Fruit fly (Drosophila melanogaster) whole organism, embryonic: ENCODE measurements around the gene CG5225.
A peak's percentile ranks its signal among the peaks of the same experiment; 100 is the strongest.

Source experiments
- Atf-2 ChIP-seq: fragments of 200-800 bp; sonication (Bioruptor generic); optimal IDR thresholded peaks from 2 replicates; lab custom pipeline; 2016; ENCODE audit warnings: missing biosample characterization, missing genetic modification characterization
- Awh ChIP-seq: fragments of 200-800 bp; sonication (Bioruptor generic); IDR thresholded peaks from 2 replicates; pipeline ENCODE4, ENCODE4 v1.3.6; 2022; ENCODE audit warnings: missing biosample characterization, missing genetic modification characterization
- BEAF-32 ChIP-seq: fragments of 200-800 bp; sonication (Bioruptor generic); optimal IDR thresholded peaks from 3 replicates; lab custom pipeline; 2017; ENCODE audit warnings: missing biosample characterization, missing genetic modification characterization, mild to moderate bottlenecking, moderate library complexity, missing genetic modification reagents
- BtbVII ChIP-seq: fragments of 200-800 bp; sonication (Bioruptor generic); optimal IDR thresholded peaks from 3 replicates; lab custom pipeline; 2017; ENCODE audit warnings: missing biosample characterization, mild to moderate bottlenecking, missing genetic modification characterization
- CG10267 ChIP-seq: fragments of 200-800 bp; sonication (Bioruptor generic); optimal IDR thresholded peaks from 2 replicates; lab custom pipeline; 2018; ENCODE audit warnings: missing biosample characterization, mild to moderate bottlenecking, missing genetic modification characterization, moderate library complexity
- CG10274 ChIP-seq: fragments of 200-800 bp; sonication (Bioruptor generic); optimal IDR thresholded peaks from 3 replicates; lab custom pipeline; 2017; ENCODE audit warnings: missing biosample characterization, mild to moderate bottlenecking, missing genetic modification characterization
- CG10979 ChIP-seq: fragments of 200-800 bp; sonication (Bioruptor generic); optimal IDR thresholded peaks from 2 replicates; lab custom pipeline; 2018; ENCODE audit warnings: missing biosample characterization, mild to moderate bottlenecking, missing genetic modification characterization, moderate library complexity
- CG11504 ChIP-seq: fragments of 200-800 bp; sonication (Bioruptor generic); optimal IDR thresholded peaks from 3 replicates; lab custom pipeline; 2019; ENCODE audit warnings: missing biosample characterization, mild to moderate bottlenecking, missing genetic modification characterization, moderate library complexity
- CG12744 ChIP-seq: fragments of 200-800 bp; sonication (Bioruptor generic); optimal IDR thresholded peaks from 2 replicates; lab custom pipeline; 2016; ENCODE audit warnings: missing biosample characterization, missing genetic modification characterization
- CG14014 ChIP-seq: fragments of 200-800 bp; sonication (Bioruptor generic); IDR thresholded peaks from 2 replicates; pipeline ENCODE4 v1.3.6; 2022; ENCODE audit warnings: missing biosample characterization, missing genetic modification characterization
- CG14965 ChIP-seq: fragments of 200-800 bp; sonication (Bioruptor generic); optimal IDR thresholded peaks from 2 replicates; lab custom pipeline; 2016; ENCODE audit warnings: missing biosample characterization, missing genetic modification characterization, borderline replicate concordance
- CG15011 ChIP-seq: fragments of 200-800 bp; sonication (Bioruptor generic); optimal IDR thresholded peaks from 3 replicates; lab custom pipeline; 2018; ENCODE audit warnings: missing biosample characterization, mild to moderate bottlenecking, missing genetic modification characterization
- CG15696 ChIP-seq: fragments of 200-800 bp; sonication (Bioruptor generic); optimal IDR thresholded peaks from 2 replicates; lab custom pipeline; 2019; ENCODE audit warnings: missing biosample characterization, mild to moderate bottlenecking, missing genetic modification characterization, moderate library complexity
- CG17912 ChIP-seq: fragments of 200-800 bp; sonication (Bioruptor generic); optimal IDR thresholded peaks from 2 replicates; lab custom pipeline; 2018; ENCODE audit warnings: missing biosample characterization, mild to moderate bottlenecking, missing genetic modification characterization
- CG2116 ChIP-seq: fragments of 200-800 bp; sonication (Bioruptor generic); optimal IDR thresholded peaks from 3 replicates; lab custom pipeline; 2018; ENCODE audit warnings: missing biosample characterization, mild to moderate bottlenecking, missing genetic modification characterization
- CG2875 ChIP-seq: fragments of 200-800 bp; sonication (Bioruptor generic); optimal IDR thresholded peaks from 2 replicates; lab custom pipeline; 2017; ENCODE audit warnings: missing biosample characterization, mild to moderate bottlenecking, missing genetic modification characterization, missing genetic modification reagents
- CG3163 ChIP-seq: fragments of 200-800 bp; sonication (Bioruptor generic); optimal IDR thresholded peaks from 3 replicates; lab custom pipeline; 2016; ENCODE audit warnings: missing biosample characterization, missing genetic modification characterization
- CG32772 ChIP-seq: fragments of 200-800 bp; sonication (Bioruptor generic); IDR thresholded peaks from 2 replicates; pipeline ENCODE4 v1.3.6; 2022; ENCODE audit warnings: missing biosample characterization, missing genetic modification characterization
- CG6175 ChIP-seq: fragments of 200-800 bp; sonication (Bioruptor generic); IDR thresholded peaks from 3 replicates; pipeline ENCODE4 v1.3.6; 2022; ENCODE audit warnings: missing biosample characterization, missing genetic modification characterization
- CG8281 ChIP-seq: fragments of 200-800 bp; sonication (Bioruptor generic); optimal IDR thresholded peaks from 2 replicates; lab custom pipeline; 2018; ENCODE audit warnings: missing biosample characterization, mild to moderate bottlenecking, missing genetic modification characterization, moderate library complexity
- CG8765 ChIP-seq: fragments of 200-800 bp; sonication (Bioruptor generic); IDR thresholded peaks from 2 replicates; pipeline ENCODE4 v1.3.6; 2022; ENCODE audit warnings: missing biosample characterization, missing genetic modification characterization
- CG9215 ChIP-seq: fragments of 200-800 bp; sonication (Bioruptor generic); IDR thresholded peaks from 2 replicates; pipeline ENCODE4 v1.3.6; 2022; ENCODE audit warnings: missing biosample characterization, missing genetic modification characterization
- CG9876 ChIP-seq: fragments of 200-800 bp; sonication (Bioruptor generic); optimal IDR thresholded peaks from 2 replicates; lab custom pipeline; 2016; ENCODE audit warnings: missing biosample characterization, missing genetic modification characterization
- CG9932 ChIP-seq: fragments of 200-800 bp; sonication (Bioruptor generic); IDR thresholded peaks from 2 replicates; pipeline ENCODE4 v1.3.6; 2022; ENCODE audit warnings: missing biosample characterization, missing genetic modification characterization
- Dp ChIP-seq: fragments of 200-800 bp; sonication (Bioruptor generic); optimal IDR thresholded peaks from 2 replicates; lab custom pipeline; 2018; ENCODE audit warnings: missing biosample characterization, mild to moderate bottlenecking, missing genetic modification characterization, moderate library complexity
- Gug ChIP-seq: fragments of 200-800 bp; sonication (Bioruptor generic); IDR thresholded peaks from 4 replicates; pipeline ENCODE4 v1.3.6; 2022; ENCODE audit warnings: missing biosample characterization, missing genetic modification characterization
- Hr51 ChIP-seq, 2 experiments: fragments of 200-800 bp; sonication (Bioruptor generic); optimal IDR thresholded peaks; 2 replicates in 1 of 2; 3 replicates in 1 of 2; lab custom pipeline; 2016 to 2018; ENCODE audit warnings: missing biosample characterization in 2 of 2, missing genetic modification characterization in 2 of 2, mild to moderate bottlenecking in 1 of 2, moderate library complexity in 1 of 2
- MTF-1 ChIP-seq: fragments of 200-800 bp; sonication (Bioruptor generic); optimal IDR thresholded peaks from 2 replicates; lab custom pipeline; 2018; ENCODE audit warnings: missing biosample characterization, mild to moderate bottlenecking, missing genetic modification characterization, borderline replicate concordance
- Max ChIP-seq: fragments of 200-800 bp; sonication (Bioruptor generic); optimal IDR thresholded peaks from 2 replicates; lab custom pipeline; 2016; ENCODE audit warnings: missing biosample characterization, mild to moderate bottlenecking, missing genetic modification characterization
- Poxn ChIP-seq: fragments of 200-800 bp; sonication (Bioruptor generic); IDR thresholded peaks from 2 replicates; pipeline ENCODE4 v1.3.6; 2022; ENCODE audit warnings: missing biosample characterization, missing genetic modification characterization
- Stat92E ChIP-seq, 3 experiments: fragments of >200 bp in 2 of 3; fragments of 200-800 bp in 1 of 3; sonication (Bioruptor generic) in 1 of 3; optimal IDR thresholded peaks; 2 replicates each; lab custom pipeline; 2017 to 2019; ENCODE audit warnings: missing biosample characterization in 3 of 3, missing genetic modification characterization in 3 of 3, mild to moderate bottlenecking in 1 of 3, moderate library complexity in 1 of 3
- ase ChIP-seq: fragments of 200-800 bp; sonication (Bioruptor generic); IDR thresholded peaks from 3 replicates; pipeline ENCODE4 v1.3.6; 2022; ENCODE audit warnings: missing biosample characterization, missing genetic modification characterization
- ash1 ChIP-seq: fragments of 200-800 bp; sonication (Bioruptor generic); optimal IDR thresholded peaks from 2 replicates; lab custom pipeline; 2018; ENCODE audit warnings: missing biosample characterization, mild to moderate bottlenecking, missing genetic modification characterization
- cwo ChIP-seq: fragments of 200-800 bp; sonication (Bioruptor generic); optimal IDR thresholded peaks from 3 replicates; lab custom pipeline; 2017; ENCODE audit warnings: missing biosample characterization, missing genetic modification characterization, mild to moderate bottlenecking, moderate library complexity, missing genetic modification reagents
- danr ChIP-seq: fragments of 200-800 bp; sonication (Bioruptor generic); IDR thresholded peaks from 2 replicates; pipeline ENCODE4 v1.3.6; 2022; ENCODE audit warnings: missing biosample characterization, missing genetic modification characterization
- dimm ChIP-seq: fragments of 200-800 bp; sonication (Bioruptor generic); IDR thresholded peaks from 2 replicates; pipeline ENCODE4 v1.3.6; 2022; ENCODE audit warnings: missing biosample characterization, missing genetic modification characterization
- eyg ChIP-seq: fragments of 200-800 bp; sonication (Bioruptor generic); optimal IDR thresholded peaks from 3 replicates; lab custom pipeline; 2016; ENCODE audit warnings: missing biosample characterization, missing genetic modification characterization
- inv ChIP-seq: fragments of 200-800 bp; sonication (Bioruptor generic); IDR thresholded peaks from 2 replicates; pipeline ENCODE4 v1.3.6; 2022; ENCODE audit warnings: missing biosample characterization, missing genetic modification characterization; ENCODE audit not compliant: partially characterized antibody
- kni ChIP-seq: fragments of 200-800 bp; sonication (Bioruptor generic); optimal IDR thresholded peaks from 3 replicates; lab custom pipeline; 2017; ENCODE audit warnings: mild to moderate bottlenecking, missing biosample characterization, missing genetic modification reagents, missing genetic modification characterization
- maf-S ChIP-seq: fragments of 200-800 bp; sonication (Bioruptor generic); optimal IDR thresholded peaks from 2 replicates; lab custom pipeline; 2016; ENCODE audit warnings: missing biosample characterization, missing genetic modification characterization
- nmo ChIP-seq: fragments of 200-800 bp; sonication (Bioruptor generic); optimal IDR thresholded peaks from 2 replicates; lab custom pipeline; 2018; ENCODE audit warnings: missing biosample characterization, mild to moderate bottlenecking, missing genetic modification characterization, moderate library complexity
- otp ChIP-seq: fragments of 200-800 bp; sonication (Bioruptor generic); IDR thresholded peaks from 3 replicates; pipeline ENCODE4, ENCODE4 v1.3.6; 2022; ENCODE audit warnings: missing biosample characterization, missing genetic modification characterization
- pan ChIP-seq, 4 experiments: fragments of >200 bp in 3 of 4; fragments of 200-800 bp in 1 of 4; sonication (Bioruptor generic) in 1 of 4; optimal IDR thresholded peaks in 3 of 4; IDR thresholded peaks in 1 of 4; 2 replicates each; pipeline versions ENCODE4 v1.3.6 to Lab custom; 2017 to 2022; ENCODE audit warnings: missing biosample characterization in 2 of 4, missing genetic modification characterization in 2 of 4, mixed read lengths in 1 of 4
- pnt ChIP-seq: fragments of 200-800 bp; sonication (Bioruptor generic); optimal IDR thresholded peaks from 3 replicates; lab custom pipeline; 2016; ENCODE audit warnings: missing biosample characterization, missing genetic modification characterization
- run ChIP-seq: fragments of 200-800 bp; sonication (Bioruptor generic); optimal IDR thresholded peaks from 3 replicates; lab custom pipeline; 2018; ENCODE audit warnings: missing biosample characterization, mild to moderate bottlenecking, missing genetic modification characterization
- sr ChIP-seq: fragments of 200-800 bp; sonication (Bioruptor generic); IDR thresholded peaks from 3 replicates; pipeline ENCODE4 v1.3.6; 2022; ENCODE audit warnings: missing biosample characterization, missing genetic modification characterization
- trh ChIP-seq: fragments of 200-800 bp; sonication (Bioruptor generic); optimal IDR thresholded peaks from 2 replicates; lab custom pipeline; 2016; ENCODE audit warnings: missing biosample characterization, missing genetic modification characterization
- vnd ChIP-seq: fragments of 200-800 bp; sonication (Bioruptor generic); IDR thresholded peaks from 3 replicates; pipeline ENCODE4 v1.3.6; 2022; ENCODE audit warnings: missing biosample characterization, missing genetic modification characterization; ENCODE audit not compliant: partially characterized antibody

Gene CG5225

dm6 chr3R:17059100-17059810 lies 30.8 kb downstream of the CG5225 start (continued):
- TF ChIP-seq CG10267 (tag; lab: Kevin White, UChicago) (no peak), maf-S (GFP tag; lab: Kevin White, UChicago) (no peak), BEAF-32 (no peak), CG15011 (GFP tag; lab: Kevin White, UChicago) (no peak), Max (GFP tag; lab: Kevin White, UChicago) (no peak), eyg (GFP tag; lab: Kevin White, UChicago) (no peak), CG14014 (GFP tag; lab: Robert Waterston, UW) (no peak), danr (no peak), otp (no peak), CG10979 (tag; lab: Kevin White, UChicago) (peak; percentile 38), CG8765 (no peak), CG2875 (GFP tag; lab: Kevin White, UChicago) (peak; percentile 47), Gug (GFP tag; lab: Robert Waterston, UW) (no peak), trh (GFP tag; lab: Kevin White, UChicago) (no peak), CG10274 (GFP tag; lab: Kevin White, UChicago) (no peak), cwo (GFP tag; lab: Kevin White, UChicago) (no peak), ase (GFP tag; lab: Robert Waterston, UW) (no peak), Stat92E (GFP tag; optimal IDR thresholded peaks at IDR 0.05; lab: Kevin White, UChicago) (no peak), sr (no peak), Poxn (GFP tag; lab: Robert Waterston, UW) (no peak), vnd (GFP tag; lab: Robert Waterston, UW) (no peak), kni (no peak), BtbVII (GFP tag; lab: Kevin White, UChicago) (no peak), ash1 (GFP tag; lab: Kevin White, UChicago) (no peak), CG9932 (no peak), Awh (GFP tag; lab: Robert Waterston, UW) (0 out of 2 replicates have a peak, but pooled peaks have one; percentile 33), Dp (GFP tag; lab: Kevin White, UChicago) (no peak), Atf-2 (GFP tag; lab: Kevin White, UChicago) (no peak), CG12744 (GFP tag; lab: Kevin White, UChicago) (no peak), CG8281 (tag; lab: Kevin White, UChicago) (no peak), CG17912 (no peak), CG2116 (GFP tag; lab: Kevin White, UChicago) (no peak), pan (optimal IDR thresholded peaks at IDR 0.05; lab: Kevin White, UChicago) (no peak), pan (GFP tag; optimal IDR thresholded peaks at IDR 0.05 in 1 of 2, IDR thresholded peaks at IDR 0.05 in 1 of 2) (no peak), dimm (no peak), CG32772 (0 out of 2 replicates have a peak, but pooled peaks have one; percentile 18), CG9215 (GFP tag; lab: Robert Waterston, UW) (no peak), nmo (peak; percentile 52), CG6175 (GFP tag; lab: Robert Waterston, UW) (0 out of 3 replicates have a peak, but pooled peaks have one; percentile 8), inv (no peak), CG15696 (tag; lab: Kevin White, UChicago) (no peak), run (tag; lab: Kevin White, UChicago) (no peak), Hr51 (GFP tag; optimal IDR thresholded peaks at IDR 0.05; lab: Kevin White, UChicago) (peak in 1 of 2 experiments; percentile 37), CG11504 (tag; lab: Kevin White, UChicago) (peak; percentile 39), CG3163 (GFP tag; lab: Kevin White, UChicago) (no peak), pnt (peak; percentile 10), MTF-1 (GFP tag; lab: Kevin White, UChicago) (no peak), CG14965 (GFP tag; lab: Kevin White, UChicago) (no peak), CG9876 (GFP tag; lab: Kevin White, UChicago) (no peak)
